Worm (Caenorhabditis elegans) whole organism, L3 larva: ENCODE measurements around the gene prmn-1.

ENCODE experiments used
- R02D3.7 ChIP-seq: fragments of 150-350 bp; optimal IDR thresholded peaks from 2 replicates; lab custom pipeline; 2014; ENCODE audit warnings: missing biosample characterization, missing genetic modification characterization
- ZK546.5 ChIP-seq: sonication (generic microtip); optimal IDR thresholded peaks from 2 replicates; lab custom pipeline; 2017; ENCODE audit warnings: missing biosample characterization, missing genetic modification characterization
- aly-2 ChIP-seq: fragments of 150-350 bp; optimal IDR thresholded peaks from 2 replicates; lab custom pipeline; 2014; ENCODE audit warnings: missing biosample characterization, missing genetic modification characterization
- ama-1 ChIP-seq: fragments of 150-350 bp; optimal IDR thresholded peaks from 2 replicates; lab custom pipeline; 2018
- ceh-16 ChIP-seq: sonication (generic microtip); optimal IDR thresholded peaks from 2 replicates; lab custom pipeline; 2017; ENCODE audit warnings: missing biosample characterization, missing genetic modification characterization
- ceh-28 ChIP-seq: fragments of 150-350 bp; optimal IDR thresholded peaks from 2 replicates; lab custom pipeline; 2014; ENCODE audit warnings: missing biosample characterization, missing genetic modification reagents, missing genetic modification characterization
- ceh-9 ChIP-seq: sonication (generic microtip); optimal IDR thresholded peaks from 2 replicates; lab custom pipeline; 2018; ENCODE audit warnings: missing biosample characterization, missing genetic modification characterization
- daf-12 ChIP-seq: fragments of 150-350 bp; optimal IDR thresholded peaks from 2 replicates; lab custom pipeline; 2014; ENCODE audit warnings: missing biosample characterization, missing genetic modification reagents, missing genetic modification characterization
- egl-27 ChIP-seq: sonication (generic microtip); optimal IDR thresholded peaks from 4 replicates; lab custom pipeline; 2017; ENCODE audit warnings: missing biosample characterization, missing genetic modification reagents, missing genetic modification characterization
- egl-5 ChIP-seq: fragments of 150-350 bp; optimal IDR thresholded peaks from 2 replicates; lab custom pipeline; 2017; ENCODE audit warnings: missing biosample characterization, missing genetic modification reagents, missing genetic modification characterization, inconsistent platforms
- elt-1 ChIP-seq: fragments of 150-350 bp; optimal IDR thresholded peaks from 2 replicates; lab custom pipeline; 2014; ENCODE audit warnings: missing biosample characterization, missing genetic modification characterization
- elt-2 ChIP-seq: sonication (generic microtip); optimal IDR thresholded peaks from 2 replicates; lab custom pipeline; 2016; ENCODE audit warnings: missing genetic modification reagents, mild to moderate bottlenecking, missing genetic modification characterization, missing compliant biosample characterization
- eor-1 ChIP-seq, 2 experiments: fragments of 150-350 bp; optimal IDR thresholded peaks; 2 replicates each; lab custom pipeline; 2014 to 2018; ENCODE audit warnings: missing biosample characterization in 2 of 2, missing genetic modification characterization in 2 of 2
- fkh-10 ChIP-seq: sonication (generic microtip); optimal IDR thresholded peaks from 2 replicates; lab custom pipeline; 2017; ENCODE audit warnings: missing biosample characterization, missing genetic modification reagents, missing genetic modification characterization
- hmg-11 ChIP-seq: sonication (generic microtip); optimal IDR thresholded peaks from 2 replicates; lab custom pipeline; 2016; ENCODE audit warnings: missing genetic modification characterization, missing compliant biosample characterization
- jun-1 ChIP-seq: fragments of 150-350 bp; optimal IDR thresholded peaks from 2 replicates; lab custom pipeline; 2014; ENCODE audit warnings: missing biosample characterization, missing genetic modification reagents, missing genetic modification characterization
- lin-39 ChIP-seq: fragments of 150-350 bp; optimal IDR thresholded peaks from 2 replicates; lab custom pipeline; 2018; ENCODE audit warnings: missing biosample characterization, missing genetic modification reagents, missing genetic modification characterization
- mml-1 ChIP-seq: fragments of 150-350 bp; sonication (generic microtip); optimal IDR thresholded peaks from 3 replicates; lab custom pipeline; 2014; ENCODE audit warnings: missing biosample characterization, missing genetic modification characterization
- nfya-1 ChIP-seq: sonication (generic microtip); optimal IDR thresholded peaks from 2 replicates; lab custom pipeline; 2017; ENCODE audit warnings: missing genetic modification characterization, mild to moderate bottlenecking, missing compliant biosample characterization, antibody characterized with exemption, moderate library complexity; ENCODE audit not compliant: insufficient read depth
- nhr-11 ChIP-seq: fragments of 150-350 bp; optimal IDR thresholded peaks from 2 replicates; lab custom pipeline; 2014; ENCODE audit warnings: missing biosample characterization, missing genetic modification characterization
- nhr-12 ChIP-seq: fragments of 150-350 bp; optimal IDR thresholded peaks from 2 replicates; lab custom pipeline; 2014; ENCODE audit warnings: missing biosample characterization, missing genetic modification characterization
- nhr-23 ChIP-seq: fragments of 150-350 bp; optimal IDR thresholded peaks from 2 replicates; lab custom pipeline; 2014; ENCODE audit warnings: missing biosample characterization, missing genetic modification reagents, missing genetic modification characterization
- nhr-25 ChIP-seq: sonication (generic microtip); optimal IDR thresholded peaks from 2 replicates; lab custom pipeline; 2017; ENCODE audit warnings: missing biosample characterization, missing genetic modification characterization
- nhr-67 ChIP-seq: fragments of 150-350 bp; optimal IDR thresholded peaks from 2 replicates; lab custom pipeline; 2014; ENCODE audit warnings: missing biosample characterization, missing genetic modification characterization
- nhr-76 ChIP-seq: fragments of 150-350 bp; sonication (generic microtip); optimal IDR thresholded peaks from 5 replicates; lab custom pipeline; 2014; ENCODE audit warnings: missing biosample characterization, missing genetic modification characterization
- pqm-1 ChIP-seq: fragments of 150-350 bp; optimal IDR thresholded peaks from 2 replicates; lab custom pipeline; 2017; ENCODE audit warnings: missing biosample characterization, missing genetic modification characterization, inconsistent platforms
- sea-2 ChIP-seq: fragments of 150-350 bp; sonication (generic microtip); optimal IDR thresholded peaks from 4 replicates; lab custom pipeline; 2014; ENCODE audit warnings: missing biosample characterization, missing genetic modification reagents, missing genetic modification characterization
- unc-39 ChIP-seq: sonication (generic microtip); optimal IDR thresholded peaks from 4 replicates; lab custom pipeline; 2017; ENCODE audit warnings: missing biosample characterization, missing genetic modification characterization
- unc-62 ChIP-seq: fragments of 150-350 bp; sonication (generic microtip); optimal IDR thresholded peaks from 4 replicates; lab custom pipeline; 2014; ENCODE audit warnings: missing biosample characterization, missing genetic modification reagents, missing genetic modification characterization
- zag-1 ChIP-seq: fragments of 150-350 bp; optimal IDR thresholded peaks from 2 replicates; lab custom pipeline; 2014; ENCODE audit warnings: missing biosample characterization, missing genetic modification characterization
- ztf-4 ChIP-seq: fragments of 150-350 bp; optimal IDR thresholded peaks from 2 replicates; lab custom pipeline; 2014; ENCODE audit warnings: missing biosample characterization, missing genetic modification characterization

The prmn-1 gene

ce11 chrX:11368417-11368816 is 16.5 kb upstream of the prmn-1 start, which contains the start of gene ttyh-1:
ttyh-1 (plus strand) TSS chrX:11368717.
- TF ChIP-seq R02D3.7 (no peak), unc-62 (GFP tag; lab: Kevin White, UChicago) (no peak), nhr-25 (tag; lab: Kevin White, UChicago) (no peak)

ce11 chrX:11368845-11369244 is 16.0 kb upstream of the prmn-1 start:
- TF ChIP-seq nhr-12 (tag; lab: Kevin White, UChicago) (no peak), lin-39 (tag; lab: Kevin White, UChicago) (peak; percentile 81), R02D3.7 (no peak), egl-5 (peak; percentile 90), hmg-11 (tag; lab: Kevin White, UChicago) (no peak), nfya-1 (tag; lab: Kevin White, UChicago) (no peak), eor-1 (tag; optimal IDR thresholded peaks at IDR 0.05; lab: Kevin White, UChicago) (no peak), mml-1 (no peak), ZK546.5 (no peak), daf-12 (tag; lab: Kevin White, UChicago) (no peak)

DNA sequence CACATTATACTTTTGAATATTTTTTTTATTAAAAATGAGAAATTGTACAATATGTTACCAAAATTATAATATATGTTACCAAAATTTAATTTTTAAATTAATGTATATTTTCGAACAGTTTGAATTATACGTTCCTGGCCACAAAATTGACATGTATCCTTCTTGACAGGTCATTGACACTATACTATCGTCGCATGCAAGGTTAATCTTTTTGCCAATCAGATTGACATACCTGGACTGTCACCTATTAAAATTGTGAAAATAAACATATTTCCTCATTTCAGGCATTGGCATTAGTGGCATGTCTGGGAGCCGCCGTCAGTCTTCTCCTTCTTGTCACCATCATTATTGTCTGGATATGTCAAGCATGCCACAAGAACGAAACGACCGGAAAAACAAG is 14.8 kb upstream of the prmn-1 start:
- no peak for TF ChIP-seq egl-27 (tag; lab: Kevin White, UChicago)

ce11 chrX:11375509-11375908 is 9.4 kb upstream of the prmn-1 start, which contains the start of gene F42E11.3:
F42E11.3 (minus strand) TSS chrX:11375609.
- no peak for TF ChIP-seq zag-1 (tag; lab: Kevin White, UChicago)
- no peak for TF ChIP-seq elt-2 (tag; lab: Kevin White, UChicago)
- no peak for TF ChIP-seq aly-2 (tag; lab: Kevin White, UChicago)
- no peak for TF ChIP-seq nhr-67 (tag; lab: Kevin White, UChicago)
- TF ChIP-seq, all 47 proteins: peak for 0

ce11 chrX:11377370-11377769 is 7.5 kb upstream of the prmn-1 start, which contains the start of gene tni-1:
tni-1 (minus strand) TSS chrX:11377470.
- TF ChIP-seq egl-5 (no peak), daf-12 (tag; lab: Kevin White, UChicago) (no peak), unc-62 (GFP tag; lab: Kevin White, UChicago) (no peak), nhr-12 (tag; lab: Kevin White, UChicago) (no peak), pqm-1 (no peak), unc-39 (tag; lab: Kevin White, UChicago) (no peak), R02D3.7 (no peak), ztf-4 (tag; lab: Kevin White, UChicago) (no peak), eor-1 (tag; optimal IDR thresholded peaks at IDR 0.05; lab: Kevin White, UChicago) (no peak), sea-2 (GFP tag; lab: Kevin White, UChicago) (no peak), egl-27 (tag; lab: Kevin White, UChicago) (no peak), aly-2 (tag; lab: Kevin White, UChicago) (no peak), ceh-9 (tag; lab: Kevin White, UChicago) (no peak), fkh-10 (no peak), ceh-16 (no peak)

ce11 chrX:11379135-11379781 is 5.6 kb upstream of the prmn-1 start:
- no peak for TF ChIP-seq nhr-67 (tag; lab: Kevin White, UChicago)
- TF ChIP-seq nfya-1 (tag; lab: Kevin White, UChicago): peak; percentile 34
- TF ChIP-seq egl-5: peak; percentile 0
- peak; percentile 20 for TF ChIP-seq fkh-10
- no peak for TF ChIP-seq jun-1 (tag; lab: Kevin White, UChicago)
- TF ChIP-seq lin-39 (tag; lab: Kevin White, UChicago): peak; percentile 22
- no peak for TF ChIP-seq ceh-16

DNA sequence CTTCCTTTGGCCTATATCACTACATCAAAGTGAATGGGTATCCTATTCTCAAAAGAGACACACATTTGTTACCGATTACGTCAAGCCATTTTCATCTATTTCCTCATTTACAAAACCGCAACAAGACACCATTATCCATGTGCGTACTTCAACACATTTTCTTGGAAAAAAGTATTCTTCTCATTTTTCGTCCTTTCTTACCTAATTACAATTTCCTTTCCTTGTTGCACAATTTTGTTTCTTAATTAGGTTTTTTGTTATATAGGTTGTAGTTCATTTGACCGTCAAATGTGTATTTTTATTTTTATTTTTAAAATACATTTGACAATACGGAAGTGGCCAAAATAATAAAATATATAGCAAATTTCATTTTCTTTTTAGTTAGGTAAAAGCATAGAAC is 1.5 kb upstream of the prmn-1 start:
- TF ChIP-seq ceh-28 (tag; lab: Kevin White, UChicago) (no peak), nhr-23 (tag; lab: Kevin White, UChicago) (peak; percentile 41), ama-1 (no peak), elt-1 (tag; lab: Kevin White, UChicago) (no peak), nhr-11 (tag; lab: Kevin White, UChicago) (no peak), ceh-16 (no peak), nhr-76 (tag; lab: Kevin White, UChicago) (no peak), aly-2 (tag; lab: Kevin White, UChicago) (no peak)
- TF ChIP-seq, all 47 proteins: peak for 1
